Worm (Caenorhabditis elegans): ENCODE measurements around the gene cec-1.

The cec-1 gene

DNA sequence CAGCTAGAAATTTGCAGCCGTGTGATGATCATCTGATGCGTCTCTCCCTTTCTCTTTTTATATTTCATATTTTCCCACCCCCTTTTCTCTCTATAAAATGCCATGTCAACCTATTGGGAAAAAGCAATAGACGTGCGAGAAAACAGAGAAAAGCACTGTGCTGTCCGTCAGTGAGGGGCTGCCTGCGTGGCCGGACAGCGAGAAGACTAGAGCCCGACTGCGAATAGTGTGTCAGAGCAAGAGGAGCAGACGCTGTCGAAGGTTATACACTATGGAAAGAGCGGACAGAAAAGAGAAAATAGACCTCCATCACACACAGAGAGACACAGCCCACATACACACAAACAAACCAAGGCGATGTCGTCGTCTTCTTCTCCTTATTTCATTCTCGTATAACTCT lies 1.1 kb upstream of the cec-1 start (continued):
- no peak for TF ChIP-seq flh-1 (GFP tag; optimal IDR thresholded peaks at IDR 0.05)
- no peak for TF ChIP-seq ztf-11 (tag; optimal IDR thresholded peaks at IDR 0.05)

DNA sequence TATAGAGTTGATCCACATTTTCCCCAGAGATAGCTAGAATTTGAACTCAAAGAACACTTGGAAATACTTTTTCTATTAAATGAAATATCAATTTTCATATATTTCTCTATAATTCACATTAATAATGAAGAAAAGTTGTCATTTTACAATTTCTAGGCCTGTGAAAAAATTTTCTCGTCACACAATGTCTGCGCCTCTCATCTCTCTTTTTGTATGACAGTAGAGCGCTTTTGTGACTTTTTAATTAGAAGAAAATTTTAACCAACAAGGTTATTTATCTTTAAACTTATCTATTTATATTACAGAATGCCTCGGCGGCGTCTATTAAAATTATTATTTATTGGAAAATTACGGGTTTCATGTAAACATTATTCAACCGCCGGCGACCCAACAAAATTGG lies 2.9 kb downstream of the cec-1 start, which contains the start of gene ZK1236.1:
Gene ZK1236.1, plus strand, starts transcription at position 263 of the 400 bp plus-strand sequence.
- TF ChIP-seq nhr-76 (tag; optimal IDR thresholded peaks at IDR 0.05) (no peak), ceh-39 (tag; optimal IDR thresholded peaks at IDR 0.05) (no peak), elt-3 (tag; optimal IDR thresholded peaks at IDR 0.05) (no peak), unc-39 (tag; optimal IDR thresholded peaks at IDR 0.05) (no peak), ztf-11 (tag; optimal IDR thresholded peaks at IDR 0.05) (no peak), nhr-237 (tag; optimal IDR thresholded peaks at IDR 0.05) (no peak), ceh-83 (GFP tag; optimal IDR thresholded peaks at IDR 0.05) (no peak)

ce11 chrIII:8429497-8429896 lies 3.4 kb downstream of the cec-1 start:
- TF ChIP-seq zip-8 (tag; optimal IDR thresholded peaks at IDR 0.05) (no peak), unc-62 (GFP tag; optimal IDR thresholded peaks at IDR 0.05) (no peak), flh-1 (GFP tag; optimal IDR thresholded peaks at IDR 0.05) (no peak), mab-5 (tag; optimal IDR thresholded peaks at IDR 0.05) (no peak), mep-1 (tag; optimal IDR thresholded peaks at IDR 0.05) (no peak), mls-2 (tag; optimal IDR thresholded peaks at IDR 0.05) (no peak), lin-32 (GFP tag; optimal IDR thresholded peaks at IDR 0.05) (no peak), snpc-4 (tag; optimal IDR thresholded peaks at IDR 0.05) (no peak), cnd-1 (tag; optimal IDR thresholded peaks at IDR 0.05) (no peak), ces-1 (GFP tag; optimal IDR thresholded peaks at IDR 0.05) (no peak), nhr-2 (tag; optimal IDR thresholded peaks at IDR 0.05) (no peak), elt-1 (tag; optimal IDR thresholded peaks at IDR 0.05; ENCODE audit: borderline replicate concordance, insufficient read depth) (no peak), nhr-76 (tag; optimal IDR thresholded peaks at IDR 0.05) (no peak), sptf-1 (tag; optimal IDR thresholded peaks at IDR 0.05) (no peak), nhr-28 (tag; optimal IDR thresholded peaks at IDR 0.05) (no peak), ceh-83 (GFP tag; optimal IDR thresholded peaks at IDR 0.05) (no peak), lin-13 (tag; optimal IDR thresholded peaks at IDR 0.05) (no peak), ceh-43 (GFP tag; optimal IDR thresholded peaks at IDR 0.05) (no peak), unc-39 (tag; optimal IDR thresholded peaks at IDR 0.05) (no peak)

ce11 chrIII:8432143-8432542 lies 6.0 kb downstream of the cec-1 start, which contains the start of gene ZK1236.5:
ZK1236.5 (minus strand) TSS chrIII:8432214.
- TF ChIP-seq nhr-237 (tag; optimal IDR thresholded peaks at IDR 0.05): no peak
- no peak for TF ChIP-seq pha-4 (tag; optimal IDR thresholded peaks at IDR 0.05)
- no peak for TF ChIP-seq elt-1 (tag; optimal IDR thresholded peaks at IDR 0.05; ENCODE audit: borderline replicate concordance, insufficient read depth)
- no peak for TF ChIP-seq lsy-2 (tag; optimal IDR thresholded peaks at IDR 0.05)
- peak; percentile 18 for TF ChIP-seq ces-1 (GFP tag; optimal IDR thresholded peaks at IDR 0.05)
- TF ChIP-seq ceh-43 (GFP tag; optimal IDR thresholded peaks at IDR 0.05): no peak
- TF ChIP-seq unc-62 (GFP tag; optimal IDR thresholded peaks at IDR 0.05): no peak

- TF ChIP-seq ceh-83 (GFP tag; optimal IDR thresholded peaks at IDR 0.05) (no peak), lin-13 (tag; optimal IDR thresholded peaks at IDR 0.05) (no peak), ces-1 (GFP tag; optimal IDR thresholded peaks at IDR 0.05) (no peak), blmp-1 (tag; optimal IDR thresholded peaks at IDR 0.05) (no peak), mep-1 (tag; optimal IDR thresholded peaks at IDR 0.05) (no peak), bed-3 (GFP tag; optimal IDR thresholded peaks at IDR 0.05) (no peak), hlh-1 (tag; optimal IDR thresholded peaks at IDR 0.05) (no peak), elt-3 (tag; optimal IDR thresholded peaks at IDR 0.05) (no peak), sem-2 (GFP tag; optimal IDR thresholded peaks at IDR 0.05) (no peak), tbx-8 (GFP tag; optimal IDR thresholded peaks at IDR 0.05) (no peak), flh-1 (GFP tag; optimal IDR thresholded peaks at IDR 0.05) (no peak), unc-39 (tag; optimal IDR thresholded peaks at IDR 0.05) (no peak), pha-4 (tag; optimal IDR thresholded peaks at IDR 0.05) (no peak), mls-2 (tag; optimal IDR thresholded peaks at IDR 0.05) (no peak), drap-1 (GFP tag; optimal IDR thresholded peaks at IDR 0.05) (no peak), sptf-1 (tag; optimal IDR thresholded peaks at IDR 0.05) (no peak), nhr-237 (tag; optimal IDR thresholded peaks at IDR 0.05) (no peak), ham-2 (GFP tag; optimal IDR thresholded peaks at IDR 0.05) (no peak), unc-120 (tag; optimal IDR thresholded peaks at IDR 0.05; ENCODE audit: poor library complexity, severe bottlenecking) (no peak), lin-32 (GFP tag; optimal IDR thresholded peaks at IDR 0.05) (no peak)
Measured at ce11 chrIII:8435074-8435473, 8.9 kb downstream of the cec-1 start, which contains the start of gene ZK1236.9. ZK1236.9 (minus strand) TSS chrIII:8435174.
